Fruit fly (Drosophila melanogaster): ENCODE data around the gene CG6793.
A peak's percentile ranks its signal among the peaks of the same experiment; 100 is the strongest.

The CG6793 gene

DNA sequence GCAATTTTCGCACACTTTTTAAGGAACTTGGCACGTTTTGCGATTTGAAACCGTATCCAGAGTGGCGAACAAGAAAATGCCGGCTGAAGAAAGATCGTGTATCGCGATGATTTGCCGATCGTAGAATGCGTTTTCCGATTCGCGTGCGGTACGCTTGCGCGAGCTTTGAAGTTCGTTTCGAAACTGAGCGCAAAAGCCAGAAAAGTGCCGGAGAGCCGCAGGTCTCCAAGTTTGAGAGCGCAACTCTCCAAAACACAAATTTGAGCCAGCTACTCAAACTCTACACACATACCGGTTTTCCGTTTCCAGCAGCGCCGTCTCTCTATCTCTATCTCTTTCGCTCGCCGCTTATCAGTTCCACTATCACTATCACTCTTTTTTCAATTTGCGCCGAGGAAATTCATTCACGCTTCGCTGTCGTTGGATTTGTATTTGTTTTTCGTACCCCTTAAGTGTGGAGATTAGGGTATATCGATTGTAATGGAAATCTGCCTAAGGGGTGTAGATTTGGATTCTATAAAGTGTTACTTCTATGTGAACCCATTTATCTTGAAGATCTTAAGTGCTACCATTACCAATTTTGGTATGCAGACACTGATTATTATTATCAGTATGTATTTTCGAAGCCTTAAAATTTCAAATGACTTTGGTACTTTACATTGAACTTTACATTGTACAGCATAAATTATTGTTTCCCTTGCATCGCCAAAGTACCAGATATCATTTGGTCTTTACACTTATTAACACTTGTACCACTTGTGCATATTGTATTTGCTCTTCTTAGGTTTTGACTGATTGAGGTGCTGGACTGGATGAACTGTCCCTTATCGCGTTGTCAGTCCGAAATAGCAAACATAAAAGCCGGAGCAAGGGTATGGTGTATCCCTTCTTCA lies 14.3 kb downstream of the CG6793 start (continued):
- TF ChIP-seq Doc3 (GFP tag; IDR thresholded peaks at IDR 0.05; ENCODE audit: partially characterized antibody) (no peak), CG7839 (tag; optimal IDR thresholded peaks at IDR 0.05) (peak; percentile 73), trem (tag; optimal IDR thresholded peaks at IDR 0.05) (peak; percentile 31), her (GFP tag; optimal IDR thresholded peaks at IDR 0.05) (peak; percentile 24), CG17361 (GFP tag; IDR thresholded peaks at IDR 0.05) (peak; percentile 88), CG17912 (GFP tag; optimal IDR thresholded peaks at IDR 0.05) (no peak), CG16779 (GFP tag; IDR thresholded peaks at IDR 0.05) (no peak), CrebB (tag; optimal IDR thresholded peaks at IDR 0.05) (no peak), sisA (GFP tag; IDR thresholded peaks at IDR 0.05) (peak; percentile 46), CG8944 (GFP tag; optimal IDR thresholded peaks at IDR 0.05) (peak; percentile 45), gro (GFP tag; optimal IDR thresholded peaks at IDR 0.05) (no peak), grn (GFP tag; optimal IDR thresholded peaks at IDR 0.05) (peak; percentile 98), pho (GFP tag; optimal IDR thresholded peaks at IDR 0.05) (peak; percentile 62), Awh (GFP tag; IDR thresholded peaks at IDR 0.05) (no peak; the same call in 1 of the 2 replicates), zfh1 (GFP tag; IDR thresholded peaks at IDR 0.05) (peak; percentile 41; the same call in 2 of the 3 replicates), stc (GFP tag; IDR thresholded peaks at IDR 0.05) (peak; percentile 34), HLH3B (GFP tag; IDR thresholded peaks at IDR 0.05) (peak; percentile 50; the same call in 1 of the 2 replicates), yki (optimal IDR thresholded peaks at IDR 0.05) (no peak), CG13287 (GFP tag; IDR thresholded peaks at IDR 0.05; ENCODE audit: partially characterized antibody) (peak; percentile 45; the same call in 1 of the 2 replicates), slbo (GFP tag; IDR thresholded peaks at IDR 0.05) (peak; percentile 42), CG5953 (GFP tag; IDR thresholded peaks at IDR 0.05) (peak; percentile 24; the same call in 1 of the 2 replicates), CG17802 (tag; optimal IDR thresholded peaks at IDR 0.05) (peak; percentile 11), CG10959 (GFP tag; IDR thresholded peaks at IDR 0.05) (0 out of 2 replicates have a peak, but pooled peaks have one; percentile 42), CG15073 (GFP tag; optimal IDR thresholded peaks at IDR 0.05) (no peak), hbn (GFP tag; IDR thresholded peaks at IDR 0.05; ENCODE audit: partially characterized antibody) (no peak; the same call in 1 of the 2 replicates), CG10321 (GFP tag; IDR thresholded peaks at IDR 0.05) (no peak), CG9876 (GFP tag; optimal IDR thresholded peaks at IDR 0.05) (peak; percentile 2), CG14014 (GFP tag; IDR thresholded peaks at IDR 0.05) (0 out of 2 replicates have a peak, but pooled peaks have one; percentile 18), CG12391 (tag; optimal IDR thresholded peaks at IDR 0.05) (peak; percentile 73), B-H1 (GFP tag; IDR thresholded peaks at IDR 0.05) (peak; percentile 48), CG9932 (GFP tag; IDR thresholded peaks at IDR 0.05) (no peak; the same call in 1 of the 2 replicates), lilli (GFP tag; optimal IDR thresholded peaks at IDR 0.05) (peak; percentile 65), NFAT (GFP tag; IDR thresholded peaks at IDR 0.05) (no peak), CG16863 (GFP tag; optimal IDR thresholded peaks at IDR 0.05) (peak; percentile 74), Ssrp (tag; optimal IDR thresholded peaks at IDR 0.05) (peak; percentile 68), dysf (GFP tag; IDR thresholded peaks at IDR 0.05) (peak; percentile 78), CG30403 (GFP tag; optimal IDR thresholded peaks at IDR 0.05) (peak; percentile 84), nerfin-2 (GFP tag; IDR thresholded peaks at IDR 0.05; ENCODE audit: partially characterized antibody) (no peak), Hmr (GFP tag; optimal IDR thresholded peaks at IDR 0.05) (peak; percentile 68), CG15696 (tag; optimal IDR thresholded peaks at IDR 0.05) (peak; percentile 61), CG1602 (GFP tag; optimal IDR thresholded peaks at IDR 0.05) (peak; percentile 69), CG14710 (tag; optimal IDR thresholded peaks at IDR 0.05) (peak; percentile 83), CG8478 (optimal IDR thresholded peaks at IDR 0.05) (no peak), zen (tag; optimal IDR thresholded peaks at IDR 0.05) (peak; percentile 44), Blimp-1 (GFP tag; optimal IDR thresholded peaks at IDR 0.05) (peak; percentile 83), pan (optimal IDR thresholded peaks at IDR 0.05) (peak in 1 of 2 experiments; percentile 64), pan (GFP tag; optimal IDR thresholded peaks at IDR 0.05 in 1 of 2, IDR thresholded peaks at IDR 0.05 in 1 of 2) (peak in 1 of 2 experiments; percentile 60), CG16813 (GFP tag; IDR thresholded peaks at IDR 0.05; ENCODE audit: partially characterized antibody) (no peak), CG9215 (GFP tag; IDR thresholded peaks at IDR 0.05) (peak; percentile 47)
